Fruit fly (Drosophila melanogaster): ENCODE data around the gene CASK.

The CASK gene

dm6 chr3R:21852579-21853233 lies 30.2 kb upstream of the CASK start (continued):
- TF ChIP-seq Scr (GFP tag; IDR thresholded peaks at IDR 0.05; ENCODE audit: partially characterized antibody) (no peak), CG10565 (GFP tag; optimal IDR thresholded peaks at IDR 0.05) (no peak), Doc2 (GFP tag; IDR thresholded peaks at IDR 0.05) (no peak), Drgx (GFP tag; IDR thresholded peaks at IDR 0.05) (no peak), schlank (tag; optimal IDR thresholded peaks at IDR 0.05) (no peak), CG18476 (GFP tag; optimal IDR thresholded peaks at IDR 0.05) (peak; percentile 6), maf-S (GFP tag; optimal IDR thresholded peaks at IDR 0.05) (no peak), corto (GFP tag; optimal IDR thresholded peaks at IDR 0.05) (no peak), CG31388 (GFP tag; optimal IDR thresholded peaks at IDR 0.05) (no peak), CG8388 (GFP tag; optimal IDR thresholded peaks at IDR 0.05) (no peak), Hr78 (GFP tag; optimal IDR thresholded peaks at IDR 0.05) (no peak), nerfin-1 (tag; optimal IDR thresholded peaks at IDR 0.05) (no peak), CG14965 (GFP tag; optimal IDR thresholded peaks at IDR 0.05; ENCODE audit: borderline replicate concordance) (no peak), vnd (GFP tag; IDR thresholded peaks at IDR 0.05; ENCODE audit: partially characterized antibody) (no peak), sug (tag; optimal IDR thresholded peaks at IDR 0.05) (peak; percentile 12), Mes4 (GFP tag; optimal IDR thresholded peaks at IDR 0.05) (no peak), CG8478 (optimal IDR thresholded peaks at IDR 0.05) (no peak), toy (GFP tag; IDR thresholded peaks at IDR 0.05) (no peak), Atf3 (GFP tag; optimal IDR thresholded peaks at IDR 0.05) (no peak), NC2β (GFP tag; optimal IDR thresholded peaks at IDR 0.05) (no peak), B-H1 (GFP tag; IDR thresholded peaks at IDR 0.05) (no peak), CG6854 (GFP tag; optimal IDR thresholded peaks at IDR 0.05) (no peak), zen2 (GFP tag; IDR thresholded peaks at IDR 0.05; ENCODE audit: partially characterized antibody) (no peak), CG13894 (tag; optimal IDR thresholded peaks at IDR 0.05) (no peak), wek (GFP tag; optimal IDR thresholded peaks at IDR 0.05) (no peak), D (optimal IDR thresholded peaks at IDR 0.05) (no peak), D (GFP tag; optimal IDR thresholded peaks at IDR 0.05) (no peak), Usf (GFP tag; optimal IDR thresholded peaks at IDR 0.05) (no peak), gce (GFP tag; IDR thresholded peaks at IDR 0.05) (no peak), sisA (GFP tag; IDR thresholded peaks at IDR 0.05) (no peak), slou (GFP tag; optimal IDR thresholded peaks at IDR 0.05) (no peak), sens-2 (GFP tag; IDR thresholded peaks at IDR 0.05) (no peak), dmrt11E (tag; optimal IDR thresholded peaks at IDR 0.05) (no peak), Oaz (GFP tag; IDR thresholded peaks at IDR 0.05) (no peak), zfh1 (GFP tag; IDR thresholded peaks at IDR 0.05) (no peak), CG17361 (GFP tag; IDR thresholded peaks at IDR 0.05) (0 out of 3 replicates have a peak, but pooled peaks have one; percentile 31), Bgb (GFP tag; IDR thresholded peaks at IDR 0.05; ENCODE audit: partially characterized antibody) (0 out of 2 replicates have a peak, but pooled peaks have one; percentile 21), Atf6 (GFP tag; IDR thresholded peaks at IDR 0.05) (peak; percentile 59; the same call in 1 of the 2 replicates), pnt (GFP tag; optimal IDR thresholded peaks at IDR 0.05) (no peak), gfzf (GFP tag; optimal IDR thresholded peaks at IDR 0.05) (no peak), CG31224 (GFP tag; IDR thresholded peaks at IDR 0.05) (no peak), tin (GFP tag; optimal IDR thresholded peaks at IDR 0.05) (no peak), pfk (GFP tag; optimal IDR thresholded peaks at IDR 0.05) (no peak), inv (GFP tag; IDR thresholded peaks at IDR 0.05; ENCODE audit: partially characterized antibody) (no peak), CG3407 (GFP tag; optimal IDR thresholded peaks at IDR 0.05) (no peak), oc (tag; optimal IDR thresholded peaks at IDR 0.05) (no peak), CG4617 (GFP tag; optimal IDR thresholded peaks at IDR 0.05; ENCODE audit: borderline replicate concordance) (no peak), h (optimal IDR thresholded peaks at IDR 0.05) (no peak), hth (optimal IDR thresholded peaks at IDR 0.05) (no peak), CG13287 (GFP tag; IDR thresholded peaks at IDR 0.05; ENCODE audit: partially characterized antibody) (no peak), yki (optimal IDR thresholded peaks at IDR 0.05) (no peak), grau (tag; optimal IDR thresholded peaks at IDR 0.05) (peak; percentile 39)
